Fruit fly (Drosophila melanogaster) whole organism, embryonic: ENCODE data around the gene frm.
A peak's percentile ranks its signal among the peaks of the same experiment; 100 is the strongest.

Source experiments
- B-H2 ChIP-seq: fragments of 200-800 bp; sonication (Bioruptor generic); optimal IDR thresholded peaks from 2 replicates; lab custom pipeline; 2018; ENCODE audit warnings: missing biosample characterization, mild to moderate bottlenecking, missing genetic modification characterization
- Blimp-1 ChIP-seq: fragments of 200-800 bp; sonication (Bioruptor generic); optimal IDR thresholded peaks from 3 replicates; lab custom pipeline; 2018; ENCODE audit warnings: missing biosample characterization, missing genetic modification characterization, mild to moderate bottlenecking, moderate library complexity, missing genetic modification reagents
- CG10654 ChIP-seq: fragments of 200-800 bp; sonication (Bioruptor generic); optimal IDR thresholded peaks from 2 replicates; lab custom pipeline; 2016; ENCODE audit warnings: missing biosample characterization, missing genetic modification characterization
- CG11247 ChIP-seq: fragments of 200-800 bp; sonication (Bioruptor generic); IDR thresholded peaks from 2 replicates; pipeline ENCODE4 v1.3.6; 2022; ENCODE audit warnings: missing biosample characterization, missing genetic modification characterization
- CG1233 ChIP-seq: fragments of 200-800 bp; sonication (Bioruptor generic); optimal IDR thresholded peaks from 4 replicates; lab custom pipeline; 2018; ENCODE audit warnings: missing biosample characterization, mild to moderate bottlenecking, missing genetic modification characterization
- CG12744 ChIP-seq: fragments of 200-800 bp; sonication (Bioruptor generic); optimal IDR thresholded peaks from 2 replicates; lab custom pipeline; 2016; ENCODE audit warnings: missing biosample characterization, missing genetic modification characterization
- CG13894 ChIP-seq: fragments of 200-800 bp; sonication (Bioruptor generic); optimal IDR thresholded peaks from 3 replicates; lab custom pipeline; 2018; ENCODE audit warnings: missing biosample characterization, mild to moderate bottlenecking, missing genetic modification characterization, moderate library complexity
- CG14014 ChIP-seq: fragments of 200-800 bp; sonication (Bioruptor generic); IDR thresholded peaks from 2 replicates; pipeline ENCODE4 v1.3.6; 2022; ENCODE audit warnings: missing biosample characterization, missing genetic modification characterization
- CG14050 ChIP-seq: fragments of 200-800 bp; sonication (Bioruptor generic); IDR thresholded peaks from 3 replicates; pipeline ENCODE4 v1.3.6; 2022; ENCODE audit warnings: missing biosample characterization, missing genetic modification characterization
- CG14965 ChIP-seq: fragments of 200-800 bp; sonication (Bioruptor generic); optimal IDR thresholded peaks from 2 replicates; lab custom pipeline; 2016; ENCODE audit warnings: missing biosample characterization, missing genetic modification characterization, borderline replicate concordance
- CG17328 ChIP-seq: fragments of 200-800 bp; sonication (Bioruptor generic); IDR thresholded peaks from 2 replicates; pipeline ENCODE4 v1.3.6; 2022; ENCODE audit warnings: missing biosample characterization, missing genetic modification characterization
- CG18599 ChIP-seq: fragments of 200-800 bp; sonication (Bioruptor generic); optimal IDR thresholded peaks from 3 replicates; lab custom pipeline; 2017; ENCODE audit warnings: missing biosample characterization, missing genetic modification characterization, mild to moderate bottlenecking, moderate library complexity, missing genetic modification reagents
- CG18619 ChIP-seq: fragments of 200-800 bp; sonication (Bioruptor generic); optimal IDR thresholded peaks from 3 replicates; lab custom pipeline; 2017; ENCODE audit warnings: missing biosample characterization, mild to moderate bottlenecking, missing genetic modification characterization
- CG2116 ChIP-seq: fragments of 200-800 bp; sonication (Bioruptor generic); optimal IDR thresholded peaks from 3 replicates; lab custom pipeline; 2018; ENCODE audit warnings: missing biosample characterization, mild to moderate bottlenecking, missing genetic modification characterization
- CG2129 ChIP-seq: fragments of 200-800 bp; sonication (Bioruptor generic); IDR thresholded peaks from 2 replicates; pipeline ENCODE4 v1.3.6; 2022; ENCODE audit warnings: missing biosample characterization, missing genetic modification characterization; ENCODE audit not compliant: partially characterized antibody
- CG30020 ChIP-seq: fragments of 200-800 bp; optimal IDR thresholded peaks from 2 replicates; lab custom pipeline; 2019; ENCODE audit warnings: missing biosample characterization, mild to moderate bottlenecking, missing genetic modification characterization, moderate library complexity
- CG7556 ChIP-seq: fragments of 200-800 bp; sonication (Bioruptor generic); optimal IDR thresholded peaks from 2 replicates; lab custom pipeline; 2017; ENCODE audit warnings: missing biosample characterization, mild to moderate bottlenecking, missing genetic modification characterization
- CG8290 ChIP-seq, 3 experiments: fragments of 200-800 bp; sonication (Bioruptor generic); optimal IDR thresholded peaks; 2 replicates each; lab custom pipeline; 2016 to 2019; ENCODE audit warnings: missing biosample characterization in 3 of 3, missing genetic modification characterization in 3 of 3, mild to moderate bottlenecking in 2 of 3, moderate library complexity in 1 of 3
- CG9876 ChIP-seq: fragments of 200-800 bp; sonication (Bioruptor generic); optimal IDR thresholded peaks from 2 replicates; lab custom pipeline; 2016; ENCODE audit warnings: missing biosample characterization, missing genetic modification characterization
- CoRest ChIP-seq: fragments of 200-800 bp; sonication (Bioruptor generic); optimal IDR thresholded peaks from 3 replicates; lab custom pipeline; 2018; ENCODE audit warnings: missing biosample characterization, mild to moderate bottlenecking, missing genetic modification characterization, moderate library complexity
- D19A ChIP-seq: fragments of 200-800 bp; optimal IDR thresholded peaks from 3 replicates; lab custom pipeline; 2019; ENCODE audit warnings: missing biosample characterization, mild to moderate bottlenecking, missing genetic modification characterization, moderate library complexity
- D19B ChIP-seq: fragments of 200-800 bp; sonication (Bioruptor generic); optimal IDR thresholded peaks from 2 replicates; lab custom pipeline; 2017; ENCODE audit warnings: missing biosample characterization, mild to moderate bottlenecking, missing genetic modification characterization
- Dek ChIP-seq: fragments of 200-800 bp; sonication (Bioruptor generic); optimal IDR thresholded peaks from 3 replicates; lab custom pipeline; 2019; ENCODE audit warnings: missing biosample characterization, mild to moderate bottlenecking, missing genetic modification characterization, moderate library complexity
- Drgx ChIP-seq: fragments of 200-800 bp; sonication (Bioruptor generic); IDR thresholded peaks from 2 replicates; pipeline ENCODE4 v1.3.6; 2022; ENCODE audit warnings: missing biosample characterization, missing genetic modification characterization
- Ets65A ChIP-seq: fragments of 200-800 bp; sonication (Bioruptor generic); peaks from one replicate; lab custom pipeline; 2016; ENCODE audit warnings: missing biosample characterization, missing genetic modification characterization
- Hey ChIP-seq: fragments of 200-800 bp; sonication (Bioruptor generic); optimal IDR thresholded peaks from 3 replicates; lab custom pipeline; 2018; ENCODE audit warnings: missing biosample characterization, mild to moderate bottlenecking, missing genetic modification characterization
- HmgD ChIP-seq: fragments of 200-800 bp; sonication (Bioruptor generic); optimal IDR thresholded peaks from 3 replicates; lab custom pipeline; 2016; ENCODE audit warnings: missing biosample characterization, missing genetic modification characterization
- MTF-1 ChIP-seq: fragments of 200-800 bp; sonication (Bioruptor generic); optimal IDR thresholded peaks from 2 replicates; lab custom pipeline; 2018; ENCODE audit warnings: missing biosample characterization, mild to moderate bottlenecking, missing genetic modification characterization, borderline replicate concordance
- Poxn ChIP-seq: fragments of 200-800 bp; sonication (Bioruptor generic); IDR thresholded peaks from 2 replicates; pipeline ENCODE4 v1.3.6; 2022; ENCODE audit warnings: missing biosample characterization, missing genetic modification characterization
- Scr ChIP-seq: fragments of 200-800 bp; sonication (Bioruptor generic); IDR thresholded peaks from 2 replicates; pipeline ENCODE4 v1.3.6; 2022; ENCODE audit warnings: missing biosample characterization, missing genetic modification characterization; ENCODE audit not compliant: partially characterized antibody
- TFAM ChIP-seq: fragments of 200-800 bp; sonication (Bioruptor generic); optimal IDR thresholded peaks from 2 replicates; lab custom pipeline; 2017; ENCODE audit warnings: missing biosample characterization, missing genetic modification characterization, inconsistent platforms
- bowl ChIP-seq: fragments of 200-800 bp; sonication (Bioruptor generic); IDR thresholded peaks from 2 replicates; pipeline ENCODE4 v1.3.6; 2022; ENCODE audit warnings: missing biosample characterization, missing genetic modification characterization
- corto ChIP-seq: fragments of 200-800 bp; sonication (Bioruptor generic); optimal IDR thresholded peaks from 2 replicates; lab custom pipeline; 2016; ENCODE audit warnings: missing biosample characterization, mild to moderate bottlenecking, missing genetic modification characterization, moderate library complexity
- croc ChIP-seq: fragments of 200-800 bp; sonication (Bioruptor generic); conservative IDR thresholded peaks from 3 replicates; pipeline ENCODE4 v1.3.6; 2022; ENCODE audit warnings: missing biosample characterization, missing genetic modification characterization
- crol ChIP-seq: fragments of 200-800 bp; sonication (Bioruptor generic); IDR thresholded peaks from 2 replicates; pipeline ENCODE4 v1.3.6; 2022; ENCODE audit warnings: missing biosample characterization, missing genetic modification characterization
- danr ChIP-seq: fragments of 200-800 bp; sonication (Bioruptor generic); IDR thresholded peaks from 2 replicates; pipeline ENCODE4 v1.3.6; 2022; ENCODE audit warnings: missing biosample characterization, missing genetic modification characterization
- eyg ChIP-seq: fragments of 200-800 bp; sonication (Bioruptor generic); optimal IDR thresholded peaks from 3 replicates; lab custom pipeline; 2016; ENCODE audit warnings: missing biosample characterization, missing genetic modification characterization
- gcm ChIP-seq: fragments of 200-800 bp; sonication (Bioruptor generic); optimal IDR thresholded peaks from 2 replicates; lab custom pipeline; 2019; ENCODE audit warnings: missing biosample characterization, mild to moderate bottlenecking, missing genetic modification characterization, moderate library complexity
- gsb-n ChIP-seq: fragments of 200-800 bp; sonication (Bioruptor generic); optimal IDR thresholded peaks from 3 replicates; lab custom pipeline; 2018; ENCODE audit warnings: missing biosample characterization, mild to moderate bottlenecking, missing genetic modification characterization
- ham ChIP-seq: fragments of 200-800 bp; sonication (Bioruptor generic); IDR thresholded peaks from 2 replicates; pipeline ENCODE4 v1.3.6; 2022; ENCODE audit warnings: missing biosample characterization, missing genetic modification characterization
- hb ChIP-seq: fragments of 200-800 bp; sonication (Bioruptor generic); IDR thresholded peaks from 3 replicates; pipeline ENCODE4 v1.3.6; 2022; ENCODE audit warnings: missing biosample characterization, missing genetic modification characterization; ENCODE audit not compliant: partially characterized antibody
- hbn ChIP-seq: fragments of 200-800 bp; sonication (Bioruptor generic); IDR thresholded peaks from 2 replicates; pipeline ENCODE4 v1.3.6; 2022; ENCODE audit warnings: missing biosample characterization, missing genetic modification characterization; ENCODE audit not compliant: partially characterized antibody
- lab ChIP-seq: fragments of 200-800 bp; sonication (Bioruptor generic); optimal IDR thresholded peaks from 3 replicates; lab custom pipeline; 2017; ENCODE audit warnings: missing biosample characterization, missing genetic modification characterization, mild to moderate bottlenecking, moderate library complexity, missing genetic modification reagents
- pnt ChIP-seq: fragments of 200-800 bp; sonication (Bioruptor generic); optimal IDR thresholded peaks from 3 replicates; lab custom pipeline; 2016; ENCODE audit warnings: missing biosample characterization, missing genetic modification characterization
- slbo ChIP-seq: fragments of 200-800 bp; sonication (Bioruptor generic); IDR thresholded peaks from 2 replicates; pipeline ENCODE4 v1.3.6; 2022; ENCODE audit warnings: missing biosample characterization, missing genetic modification characterization
- so ChIP-seq: fragments of 200-800 bp; sonication (Bioruptor generic); IDR thresholded peaks from 3 replicates; pipeline ENCODE4 v1.3.6; 2022; ENCODE audit warnings: missing biosample characterization, missing genetic modification characterization
- ssp ChIP-seq: fragments of 200-800 bp; sonication (Bioruptor generic); IDR thresholded peaks from 2 replicates; pipeline ENCODE4 v1.3.6; 2022; ENCODE audit warnings: missing biosample characterization, missing genetic modification characterization
- toy ChIP-seq: fragments of 200-800 bp; sonication (Bioruptor generic); IDR thresholded peaks from 2 replicates; pipeline ENCODE4 v1.3.6; 2022; ENCODE audit warnings: missing biosample characterization, missing genetic modification characterization
- wdn ChIP-seq: fragments of 200-800 bp; sonication (Bioruptor generic); IDR thresholded peaks from 2 replicates; pipeline ENCODE4 v1.3.6; 2022; ENCODE audit warnings: missing biosample characterization, missing genetic modification characterization

The frm gene

dm6 chr3L:5568361-5568760, 17.4 kb upstream of the frm start (continued):
- no peak for TF ChIP-seq corto (GFP tag; lab: Kevin White, UChicago)
- TF ChIP-seq CG18599 (GFP tag; lab: Kevin White, UChicago), result no peak
- no peak for TF ChIP-seq so (GFP tag; lab: Robert Waterston, UW)
- TF ChIP-seq Poxn, result no peak
- TF ChIP-seq Ets65A (GFP tag; lab: Kevin White, UChicago), result peak; percentile 91
- no peak for TF ChIP-seq Blimp-1 (GFP tag; lab: Kevin White, UChicago)
- TF ChIP-seq CG2116 (GFP tag; lab: Kevin White, UChicago), result no peak
- TF ChIP-seq CG9876 (GFP tag; lab: Kevin White, UChicago), result no peak
- no peak for TF ChIP-seq ham (GFP tag; lab: Robert Waterston, UW)
- no peak for TF ChIP-seq CG14965

dm6 chr3L:5565051-5565688, 14.2 kb upstream of the frm start, which contains the start of gene bc10:
Gene bc10, plus strand, starts transcription at chr3L:5565231.
- peak; percentile 29 for TF ChIP-seq CG13894
- no peak for TF ChIP-seq CG14050 (GFP tag; lab: Robert Waterston, UW)
- no peak for TF ChIP-seq slbo (GFP tag; lab: Robert Waterston, UW)
- no peak for TF ChIP-seq pnt
- no peak for TF ChIP-seq CG1233 (GFP tag; lab: Kevin White, UChicago)
- no peak for TF ChIP-seq CG7556 (GFP tag; lab: Kevin White, UChicago)
- TF ChIP-seq CG17328, result no peak
- no peak for TF ChIP-seq Drgx
- TF ChIP-seq HmgD (GFP tag; lab: Kevin White, UChicago), result no peak
- TF ChIP-seq CG30020 (tag; lab: Kevin White, UChicago), result no peak
- TF ChIP-seq MTF-1 (GFP tag; lab: Kevin White, UChicago), result no peak
- peak; percentile 44; the same call in 1 of the 2 replicates for TF ChIP-seq CG2129 (GFP tag; lab: Robert Waterston, UW)
- no peak for TF ChIP-seq CG10654 (GFP tag; lab: Kevin White, UChicago)
- TF ChIP-seq wdn (GFP tag; lab: Robert Waterston, UW), result no peak
- TF ChIP-seq B-H2 (GFP tag; lab: Kevin White, UChicago), result peak; percentile 32
- no peak for TF ChIP-seq D19B (GFP tag; lab: Kevin White, UChicago)
- peak; percentile 86 for TF ChIP-seq Scr (GFP tag; lab: Robert Waterston, UW)
- TF ChIP-seq hbn, result peak; percentile 78
- no peak for TF ChIP-seq lab (GFP tag; lab: Kevin White, UChicago)
- no peak for TF ChIP-seq ssp (GFP tag; lab: Robert Waterston, UW)
- no peak for TF ChIP-seq D19A
- no peak for TF ChIP-seq TFAM (GFP tag; lab: Kevin White, UChicago)
- no peak for TF ChIP-seq CG8290 (GFP tag; optimal IDR thresholded peaks at IDR 0.05; lab: Kevin White, UChicago)
- TF ChIP-seq CG8290 (tag; optimal IDR thresholded peaks at IDR 0.05; lab: Kevin White, UChicago), result no peak
- no peak for TF ChIP-seq gsb-n (tag; lab: Kevin White, UChicago)
- no peak for TF ChIP-seq Dek (tag; lab: Kevin White, UChicago)
- TF ChIP-seq danr (GFP tag; lab: Robert Waterston, UW), result no peak
- TF ChIP-seq hb (GFP tag; lab: Robert Waterston, UW), result peak; percentile 69; the same call in 2 of the 3 replicates
- TF ChIP-seq Hey (tag; lab: Kevin White, UChicago), result no peak
- TF ChIP-seq eyg (GFP tag; lab: Kevin White, UChicago), result no peak
- TF ChIP-seq CG11247, result no peak
- TF ChIP-seq CG12744 (GFP tag; lab: Kevin White, UChicago), result no peak
- no peak for TF ChIP-seq crol
- TF ChIP-seq bowl, result no peak
- no peak for TF ChIP-seq gcm (GFP tag; lab: Kevin White, UChicago)
- no peak for TF ChIP-seq toy (GFP tag; lab: Robert Waterston, UW)
- TF ChIP-seq CG18619, result no peak
- no peak for TF ChIP-seq CG14014 (GFP tag; lab: Robert Waterston, UW)
- TF ChIP-seq croc, result no peak
- TF ChIP-seq CoRest, result no peak
